Worm (Caenorhabditis elegans) whole organism, L4 larva: ENCODE data around the gene dgk-2.
A peak's percentile ranks its signal among the peaks of the same experiment; 100 is the strongest.

Experiments
- D1046.2 ChIP-seq: fragments of 200-800 bp; sonication (Bioruptor generic); IDR thresholded peaks from 2 replicates; pipeline ENCODE4 v1.3.6; 2022; ENCODE audit warnings: missing genetic modification characterization, missing compliant biosample characterization
- F26F4.8 ChIP-seq: fragments of 200-800 bp; sonication (Bioruptor generic); conservative IDR thresholded peaks from 2 replicates; pipeline ENCODE4 v1.3.6; 2022; ENCODE audit warnings: missing genetic modification characterization, missing compliant biosample characterization
- F37D6.2 ChIP-seq: sonication (generic microtip); optimal IDR thresholded peaks from 2 replicates; lab custom pipeline; 2016; ENCODE audit warnings: mild to moderate bottlenecking, missing genetic modification characterization, missing compliant biosample characterization
- F44E2.7 ChIP-seq: fragments of 200-800 bp; sonication (Bioruptor generic); IDR thresholded peaks from 2 replicates; pipeline ENCODE4 v2.1.2; 2022; ENCODE audit warnings: missing genetic modification characterization, missing compliant biosample characterization
- F49E8.2 ChIP-seq: sonication (generic microtip); optimal IDR thresholded peaks from 2 replicates; lab custom pipeline; 2016; ENCODE audit warnings: missing compliant biosample characterization, mild to moderate bottlenecking, missing genetic modification characterization, borderline replicate concordance
- T20F7.1 ChIP-seq: fragments of 200-800 bp; sonication (Bioruptor generic); optimal IDR thresholded peaks from 2 replicates; lab custom pipeline; 2018; ENCODE audit warnings: mild to moderate bottlenecking, missing genetic modification characterization, missing compliant biosample characterization
- T26A8.4 ChIP-seq: fragments of 200-800 bp; sonication (Bioruptor generic); IDR thresholded peaks from 2 replicates; pipeline ENCODE4 v1.3.6; 2022; ENCODE audit warnings: missing genetic modification characterization, missing compliant biosample characterization
- Y105C5A.15 ChIP-seq: fragments of 200-800 bp; sonication (Bioruptor generic); IDR thresholded peaks from 2 replicates; pipeline ENCODE4 v1.3.6; 2022; ENCODE audit warnings: missing genetic modification characterization, missing compliant biosample characterization
- Y75B8A.6 ChIP-seq: fragments of 200-800 bp; sonication (Bioruptor generic); IDR thresholded peaks from 2 replicates; pipeline ENCODE4 v1.3.6; 2022; ENCODE audit warnings: missing genetic modification reagents, missing genetic modification characterization, missing compliant biosample characterization
- ZK337.2 ChIP-seq: fragments of 200-800 bp; sonication (Bioruptor generic); IDR thresholded peaks from 2 replicates; pipeline ENCODE4 v1.3.6; 2022; ENCODE audit warnings: missing genetic modification reagents, missing genetic modification characterization, missing compliant biosample characterization
- ama-1 ChIP-seq: fragments of 150-350 bp; optimal IDR thresholded peaks from 2 replicates; lab custom pipeline; 2014; ENCODE audit warnings: inconsistent platforms, mixed read lengths
- arid-1 ChIP-seq: fragments of 200-800 bp; sonication (Bioruptor generic); conservative IDR thresholded peaks from 2 replicates; pipeline ENCODE4 v1.3.6; 2022; ENCODE audit warnings: missing genetic modification reagents, missing genetic modification characterization, missing compliant biosample characterization
- ceh-20 ChIP-seq: fragments of 200-800 bp; sonication (Bioruptor generic); IDR thresholded peaks from 2 replicates; pipeline ENCODE4 v1.3.6; 2022; ENCODE audit warnings: missing genetic modification reagents, missing genetic modification characterization, missing compliant biosample characterization
- ceh-32 ChIP-seq: sonication (generic microtip); optimal IDR thresholded peaks from 2 replicates; lab custom pipeline; 2016; ENCODE audit warnings: mild to moderate bottlenecking, missing genetic modification characterization, missing compliant biosample characterization; ENCODE audit not compliant: poor library complexity
- ceh-44 ChIP-seq: fragments of 200-800 bp; sonication (Bioruptor generic); IDR thresholded peaks from 2 replicates; pipeline ENCODE4 v1.3.6; 2022; ENCODE audit warnings: missing genetic modification reagents, missing genetic modification characterization, missing compliant biosample characterization
- ceh-62 ChIP-seq: sonication (generic microtip); optimal IDR thresholded peaks from 2 replicates; lab custom pipeline; 2017; ENCODE audit warnings: missing biosample characterization, missing genetic modification characterization
- ceh-82 ChIP-seq: sonication (generic microtip); optimal IDR thresholded peaks from 2 replicates; lab custom pipeline; 2017; ENCODE audit warnings: missing biosample characterization, missing genetic modification characterization
- ces-1 ChIP-seq: fragments of 150-350 bp; sonication (generic microtip); optimal IDR thresholded peaks from 4 replicates; lab custom pipeline; 2014; ENCODE audit warnings: missing biosample characterization, missing genetic modification reagents, missing genetic modification characterization
- cey-2 ChIP-seq: sonication (generic microtip); optimal IDR thresholded peaks from 3 replicates; lab custom pipeline; 2017; ENCODE audit warnings: missing genetic modification characterization, mild to moderate bottlenecking, missing compliant biosample characterization, antibody characterized with exemption, borderline replicate concordance; ENCODE audit not compliant: insufficient read depth
- daf-19 ChIP-seq: fragments of 200-800 bp; sonication (Bioruptor generic); conservative IDR thresholded peaks from 2 replicates; pipeline ENCODE4 v1.3.6; 2022; ENCODE audit warnings: missing genetic modification characterization, missing compliant biosample characterization
- dmd-6 ChIP-seq: fragments of 200-800 bp; sonication (Bioruptor generic); IDR thresholded peaks from 2 replicates; pipeline ENCODE4 v1.3.6; 2022; ENCODE audit warnings: missing genetic modification reagents, missing genetic modification characterization, missing compliant biosample characterization
- dmd-8 ChIP-seq: fragments of 200-800 bp; sonication (Bioruptor generic); IDR thresholded peaks from 2 replicates; pipeline ENCODE4 v1.3.6; 2022; ENCODE audit warnings: missing genetic modification characterization, missing compliant biosample characterization
- duxl-1 ChIP-seq: sonication (generic microtip); optimal IDR thresholded peaks from 2 replicates; lab custom pipeline; 2016; ENCODE audit warnings: mild to moderate bottlenecking, missing genetic modification characterization, moderate library complexity, missing compliant biosample characterization; ENCODE audit not compliant: poor library complexity
- fkh-10 ChIP-seq: fragments of 150-350 bp; optimal IDR thresholded peaks from 2 replicates; lab custom pipeline; 2014; ENCODE audit warnings: missing biosample characterization, missing genetic modification reagents, missing genetic modification characterization
- fos-1 ChIP-seq: fragments of 150-350 bp; optimal IDR thresholded peaks from 2 replicates; lab custom pipeline; 2014; ENCODE audit warnings: missing biosample characterization, missing genetic modification characterization
- hmg-1.1 ChIP-seq: fragments of 200-800 bp; sonication (Bioruptor generic); IDR thresholded peaks from 2 replicates; pipeline ENCODE4 v1.3.6; 2022; ENCODE audit warnings: missing genetic modification reagents, missing genetic modification characterization, missing compliant biosample characterization
- lin-1 ChIP-seq: fragments of 200-800 bp; sonication (Bioruptor generic); IDR thresholded peaks from 2 replicates; pipeline ENCODE4 v1.3.6; 2022; ENCODE audit warnings: missing genetic modification reagents, missing genetic modification characterization, missing compliant biosample characterization
- lin-38 ChIP-seq: fragments of 200-800 bp; sonication (Bioruptor generic); IDR thresholded peaks from 2 replicates; pipeline ENCODE4 v1.3.6; 2022; ENCODE audit warnings: missing genetic modification reagents, missing genetic modification characterization, missing compliant biosample characterization
- madf-9 ChIP-seq: fragments of 200-800 bp; sonication (Bioruptor generic); conservative IDR thresholded peaks from 2 replicates; pipeline ENCODE4 v1.3.6; 2022; ENCODE audit warnings: missing genetic modification reagents, missing genetic modification characterization, missing compliant biosample characterization
- mdl-1 ChIP-seq, 2 experiments: fragments of 150-350 bp in 1 of 2; sonication (generic microtip) in 1 of 2; optimal IDR thresholded peaks; 2 replicates each; lab custom pipeline; 2014 to 2017; ENCODE audit warnings: missing biosample characterization in 2 of 2, missing genetic modification characterization in 2 of 2
- mes-2 ChIP-seq: sonication (generic microtip); optimal IDR thresholded peaks from 2 replicates; lab custom pipeline; 2016; ENCODE audit warnings: missing genotype, mild to moderate bottlenecking, missing genetic modification characterization, missing compliant biosample characterization; ENCODE audit not compliant: poor library complexity, severe bottlenecking
- mxl-3 ChIP-seq: fragments of 200-800 bp; sonication (Bioruptor generic); optimal IDR thresholded peaks from 2 replicates; lab custom pipeline; 2018; ENCODE audit warnings: mild to moderate bottlenecking, missing genetic modification characterization, missing compliant biosample characterization
- nhr-10 ChIP-seq: fragments of 150-350 bp; optimal IDR thresholded peaks from 2 replicates; lab custom pipeline; 2014; ENCODE audit warnings: missing biosample characterization, missing genetic modification characterization
- nhr-102 ChIP-seq: sonication (generic microtip); optimal IDR thresholded peaks from 2 replicates; lab custom pipeline; 2016; ENCODE audit warnings: mild to moderate bottlenecking, missing genetic modification characterization, moderate library complexity, missing compliant biosample characterization
- nhr-11 ChIP-seq: fragments of 150-350 bp; optimal IDR thresholded peaks from 2 replicates; lab custom pipeline; 2014; ENCODE audit warnings: missing biosample characterization, missing genetic modification characterization
- nhr-237 ChIP-seq: sonication (generic microtip); optimal IDR thresholded peaks from 2 replicates; lab custom pipeline; 2017; ENCODE audit warnings: missing biosample characterization, missing genetic modification characterization
- nhr-28 ChIP-seq: fragments of 150-350 bp; optimal IDR thresholded peaks from 2 replicates; lab custom pipeline; 2014; ENCODE audit warnings: missing biosample characterization, missing genetic modification characterization
- nhr-41 ChIP-seq: fragments of 200-800 bp; sonication (Bioruptor generic); IDR thresholded peaks from 2 replicates; pipeline ENCODE4 v1.3.6; 2022; ENCODE audit warnings: missing genetic modification reagents, missing genetic modification characterization, missing compliant biosample characterization
- nhr-42 ChIP-seq: fragments of 200-800 bp; sonication (Bioruptor generic); IDR thresholded peaks from 2 replicates; pipeline ENCODE4 v1.3.6; 2022; ENCODE audit warnings: missing genetic modification characterization, missing compliant biosample characterization
- nhr-48 ChIP-seq: sonication (generic microtip); optimal IDR thresholded peaks from 2 replicates; lab custom pipeline; 2016; ENCODE audit warnings: mild to moderate bottlenecking, missing genetic modification characterization, missing compliant biosample characterization
- nhr-6 ChIP-seq: fragments of 150-350 bp; optimal IDR thresholded peaks from 2 replicates; lab custom pipeline; 2014; ENCODE audit warnings: missing biosample characterization, missing genetic modification characterization
- php-3 ChIP-seq: fragments of 200-800 bp; sonication (Bioruptor generic); IDR thresholded peaks from 2 replicates; pipeline ENCODE4 v1.3.6; 2022; ENCODE audit warnings: missing genetic modification reagents, missing genetic modification characterization, missing compliant biosample characterization
- pqm-1 ChIP-seq: sonication (generic microtip); optimal IDR thresholded peaks from 2 replicates; lab custom pipeline; 2017; ENCODE audit warnings: missing biosample characterization, missing genetic modification characterization
- saeg-2 ChIP-seq: fragments of 200-800 bp; sonication (Bioruptor generic); IDR thresholded peaks from 2 replicates; pipeline ENCODE4 v1.3.6; 2022; ENCODE audit warnings: missing genetic modification reagents, missing genetic modification characterization, missing compliant biosample characterization
- sdz-12 ChIP-seq: fragments of 200-800 bp; sonication (Bioruptor generic); optimal IDR thresholded peaks from 2 replicates; lab custom pipeline; 2018; ENCODE audit warnings: mild to moderate bottlenecking, missing genetic modification characterization, missing compliant biosample characterization
- skn-1 ChIP-seq: fragments of 150-350 bp; optimal IDR thresholded peaks from 2 replicates; lab custom pipeline; 2014; ENCODE audit warnings: missing biosample characterization, missing genetic modification characterization
- snpc-1.2 ChIP-seq: fragments of 200-800 bp; sonication (Bioruptor generic); IDR thresholded peaks from 2 replicates; pipeline ENCODE4 v1.3.6; 2022; ENCODE audit warnings: missing genetic modification reagents, missing genetic modification characterization, missing compliant biosample characterization
- snpc-4 ChIP-seq: fragments of 150-350 bp; optimal IDR thresholded peaks from 2 replicates; lab custom pipeline; 2014; ENCODE audit warnings: missing biosample characterization, missing genetic modification characterization
- spr-1 ChIP-seq: sonication (generic microtip); optimal IDR thresholded peaks from 2 replicates; lab custom pipeline; 2016; ENCODE audit warnings: mild to moderate bottlenecking, missing genetic modification characterization, missing compliant biosample characterization
- tag-97 ChIP-seq: fragments of 200-800 bp; sonication (Bioruptor generic); IDR thresholded peaks from 2 replicates; pipeline ENCODE4 v1.3.6; 2022; ENCODE audit warnings: missing genetic modification characterization, missing compliant biosample characterization
- zag-1 ChIP-seq: fragments of 150-350 bp; optimal IDR thresholded peaks from 2 replicates; lab custom pipeline; 2014; ENCODE audit warnings: missing biosample characterization, missing genetic modification characterization

The dgk-2 gene

DNA sequence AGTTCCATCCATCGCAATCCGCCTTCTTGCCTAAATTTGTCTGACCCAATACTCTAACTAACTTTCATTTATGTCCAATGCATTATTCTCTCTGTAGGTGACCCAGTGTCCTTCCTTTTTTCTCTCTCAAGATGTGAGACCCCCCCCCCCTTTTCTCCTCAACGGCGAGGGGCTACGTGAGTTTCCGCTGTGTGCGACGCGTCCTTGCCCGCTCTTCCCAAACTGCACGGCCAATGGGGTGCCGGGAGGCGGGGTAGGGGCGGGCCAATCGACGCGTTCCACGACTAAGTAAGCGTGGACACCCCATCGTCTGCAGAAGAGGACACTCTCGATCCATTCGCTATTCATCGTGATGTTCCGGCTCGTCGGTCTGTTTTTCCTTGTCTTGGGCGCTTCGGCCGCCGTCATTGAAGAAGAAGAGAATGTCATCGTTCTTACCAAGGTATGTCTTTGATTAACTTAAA, 19.7 kb upstream of the dgk-2 start, which contains the start of gene pdi-2 (continued):
- no peak for TF ChIP-seq ceh-32 (tag; lab: Kevin White, UChicago)
- no peak for TF ChIP-seq F26F4.8
- TF ChIP-seq lin-1 (GFP tag; lab: Robert Waterston, UW): peak; percentile 70; the same call in 1 of the 2 replicates
- TF ChIP-seq tag-97 (GFP tag; lab: Robert Waterston, UW): no peak
- TF ChIP-seq duxl-1 (tag; lab: Kevin White, UChicago): peak; percentile 2
- TF ChIP-seq mxl-3: peak; percentile 97
- no peak for TF ChIP-seq snpc-1.2 (GFP tag; lab: Robert Waterston, UW)
- no peak for TF ChIP-seq nhr-10 (tag; lab: Kevin White, UChicago)
- no peak for TF ChIP-seq daf-19 (GFP tag; lab: Robert Waterston, UW)
- TF ChIP-seq snpc-4 (tag; lab: Kevin White, UChicago): no peak
- TF ChIP-seq cey-2: no peak
- no peak for TF ChIP-seq ceh-82 (tag; lab: Kevin White, UChicago)
- TF ChIP-seq T26A8.4: peak; percentile 81
- TF ChIP-seq fos-1: no peak
- TF ChIP-seq nhr-41 (GFP tag; lab: Robert Waterston, UW): peak; percentile 22; the same call in 1 of the 2 replicates
- no peak for TF ChIP-seq nhr-42 (GFP tag; lab: Robert Waterston, UW)
- TF ChIP-seq nhr-102: peak; percentile 13
- TF ChIP-seq T20F7.1 (GFP tag; lab: Kevin White, UChicago): peak; percentile 34
- peak; percentile 76 for TF ChIP-seq ama-1 (lab: Kevin White, UChicago)
- TF ChIP-seq sdz-12 (GFP tag; lab: Kevin White, UChicago): peak; percentile 27
- TF ChIP-seq lin-38: peak; percentile 43
- no peak for TF ChIP-seq F44E2.7 (GFP tag; lab: Robert Waterston, UW)
- TF ChIP-seq ceh-62 (tag; lab: Kevin White, UChicago): no peak
- TF ChIP-seq fkh-10: peak; percentile 52
- TF ChIP-seq spr-1: no peak
- peak; percentile 69; the same call in 1 of the 2 replicates for TF ChIP-seq arid-1
- TF ChIP-seq saeg-2 (GFP tag; lab: Robert Waterston, UW): 0 out of 2 replicates have a peak, but pooled peaks have one; percentile 25
- no peak for TF ChIP-seq skn-1
- peak; percentile 48 for TF ChIP-seq mes-2 (tag; lab: Kevin White, UChicago)
- TF ChIP-seq F49E8.2 (tag; lab: Kevin White, UChicago): no peak
- peak; percentile 86 for TF ChIP-seq hmg-1.1 (GFP tag; lab: Robert Waterston, UW)
- no peak for TF ChIP-seq ceh-44 (GFP tag; lab: Robert Waterston, UW)
- peak; percentile 65 for TF ChIP-seq nhr-28 (tag; lab: Kevin White, UChicago)
- TF ChIP-seq D1046.2 (GFP tag; lab: Robert Waterston, UW): peak; percentile 52; the same call in 1 of the 2 replicates
- TF ChIP-seq dmd-8 (GFP tag; lab: Robert Waterston, UW): 0 out of 2 replicates have a peak, but pooled peaks have one; percentile 29
- peak; percentile 42; the same call in 1 of the 2 replicates for TF ChIP-seq madf-9
- no peak for TF ChIP-seq Y105C5A.15 (GFP tag; lab: Robert Waterston, UW)
- peak in 1 of 2 experiments; percentile 68 for TF ChIP-seq mdl-1 (tag; optimal IDR thresholded peaks at IDR 0.05; lab: Kevin White, UChicago)
- no peak for TF ChIP-seq ZK337.2 (GFP tag; lab: Robert Waterston, UW)
- TF ChIP-seq nhr-6 (tag; lab: Kevin White, UChicago): peak; percentile 49
- TF ChIP-seq nhr-48: peak; percentile 32
- no peak for TF ChIP-seq ceh-20 (GFP tag; lab: Robert Waterston, UW)
- 0 out of 2 replicates have a peak, but pooled peaks have one; percentile 25 for TF ChIP-seq Y75B8A.6 (GFP tag; lab: Robert Waterston, UW)
- TF ChIP-seq php-3 (GFP tag; lab: Robert Waterston, UW): no peak
- TF ChIP-seq ces-1: no peak
- peak; percentile 77 for TF ChIP-seq dmd-6 (GFP tag; lab: Robert Waterston, UW)
- no peak for TF ChIP-seq zag-1 (tag; lab: Kevin White, UChicago)
- peak; percentile 23 for TF ChIP-seq pqm-1 (tag; lab: Kevin White, UChicago)
- TF ChIP-seq nhr-11 (tag; lab: Kevin White, UChicago): peak; percentile 44
- TF ChIP-seq nhr-237 (tag; lab: Kevin White, UChicago): no peak
- peak; percentile 8 for TF ChIP-seq F37D6.2
